Fruit fly (Drosophila melanogaster): ENCODE data around the gene kek3.

dm6 chr2L:15547219-15547618, 5.3 kb upstream of the kek3 start, which contains the start of gene Skadu:
- TF ChIP-seq CG1529 (GFP tag; optimal IDR thresholded peaks at IDR 0.05) (no peak), CG12236 (GFP tag; optimal IDR thresholded peaks at IDR 0.05) (no peak), CG16779 (GFP tag; IDR thresholded peaks at IDR 0.05) (no peak), Mes4 (GFP tag; optimal IDR thresholded peaks at IDR 0.05) (no peak), pum (GFP tag; optimal IDR thresholded peaks at IDR 0.05) (no peak), Nf-YB (GFP tag; optimal IDR thresholded peaks at IDR 0.05) (no peak)
